Worm (Caenorhabditis elegans) whole organism, L2 larva: ENCODE data around the gene F16B12.7.

ENCODE experiments used
- C34F6.9 ChIP-seq: fragments of 150-350 bp; optimal IDR thresholded peaks from 2 replicates; lab custom pipeline; 2014; ENCODE audit warnings: missing biosample characterization, missing genetic modification characterization
- F13H6.1 ChIP-seq: sonication (generic microtip); optimal IDR thresholded peaks from 2 replicates; lab custom pipeline; 2016; ENCODE audit warnings: missing genetic modification characterization, missing compliant biosample characterization
- R02D3.7 ChIP-seq: fragments of 150-350 bp; optimal IDR thresholded peaks from 2 replicates; lab custom pipeline; 2014; ENCODE audit warnings: missing biosample characterization, missing genetic modification characterization
- Y55F3AM.14 ChIP-seq: fragments of 200-800 bp; sonication (Bioruptor generic); optimal IDR thresholded peaks from 2 replicates; lab custom pipeline; 2018; ENCODE audit warnings: mild to moderate bottlenecking, missing genetic modification characterization, missing compliant biosample characterization
- ZK546.5 ChIP-seq: sonication (generic microtip); optimal IDR thresholded peaks from 2 replicates; lab custom pipeline; 2017; ENCODE audit warnings: missing biosample characterization, missing genetic modification characterization
- alr-1 ChIP-seq: fragments of 150-350 bp; optimal IDR thresholded peaks from 2 replicates; lab custom pipeline; 2014; ENCODE audit warnings: missing biosample characterization, missing genetic modification characterization
- aly-2 ChIP-seq: fragments of 150-350 bp; optimal IDR thresholded peaks from 2 replicates; lab custom pipeline; 2014; ENCODE audit warnings: missing biosample characterization, missing genetic modification characterization
- ama-1 ChIP-seq: fragments of 150-350 bp; optimal IDR thresholded peaks from 2 replicates; lab custom pipeline; 2018; ENCODE audit warnings: inconsistent platforms
- blmp-1 ChIP-seq: sonication (generic microtip); optimal IDR thresholded peaks from 2 replicates; lab custom pipeline; 2017; ENCODE audit warnings: missing genetic modification characterization, mild to moderate bottlenecking, missing compliant biosample characterization, antibody characterized with exemption, moderate library complexity; ENCODE audit not compliant: insufficient read depth
- ceh-16 ChIP-seq: fragments of 150-350 bp; optimal IDR thresholded peaks from 2 replicates; lab custom pipeline; 2014; ENCODE audit warnings: missing biosample characterization, missing genetic modification characterization
- ceh-82 ChIP-seq: fragments of 150-350 bp; optimal IDR thresholded peaks from 2 replicates; lab custom pipeline; 2014; ENCODE audit warnings: missing biosample characterization, missing genetic modification characterization
- crh-2 ChIP-seq: sonication (generic microtip); optimal IDR thresholded peaks from 2 replicates; lab custom pipeline; 2017; ENCODE audit warnings: missing biosample characterization, missing genetic modification characterization
- dmd-4 ChIP-seq: sonication (generic microtip); optimal IDR thresholded peaks from 2 replicates; lab custom pipeline; 2017; ENCODE audit warnings: missing biosample characterization, missing genetic modification characterization
- egl-27 ChIP-seq: sonication (generic microtip); optimal IDR thresholded peaks from 3 replicates; lab custom pipeline; 2017; ENCODE audit warnings: missing biosample characterization, missing genetic modification reagents, missing genetic modification characterization
- elt-1 ChIP-seq: fragments of 150-350 bp; optimal IDR thresholded peaks from 2 replicates; lab custom pipeline; 2014; ENCODE audit warnings: missing biosample characterization, missing genetic modification characterization
- elt-3 ChIP-seq: sonication (generic microtip); optimal IDR thresholded peaks from 2 replicates; lab custom pipeline; 2017; ENCODE audit warnings: missing biosample characterization, missing genetic modification characterization
- fos-1 ChIP-seq: fragments of 150-350 bp; optimal IDR thresholded peaks from 2 replicates; lab custom pipeline; 2014; ENCODE audit warnings: missing biosample characterization, missing genetic modification characterization
- gmeb-1 ChIP-seq: fragments of 150-350 bp; optimal IDR thresholded peaks from 2 replicates; lab custom pipeline; 2014; ENCODE audit warnings: missing biosample characterization, missing genetic modification characterization
- lin-11 ChIP-seq: fragments of 150-350 bp; sonication (generic microtip); optimal IDR thresholded peaks from 2 replicates; lab custom pipeline; 2014; ENCODE audit warnings: missing biosample characterization, missing genetic modification characterization, inconsistent platforms, mixed read lengths
- lin-13 ChIP-seq: fragments of 150-350 bp; optimal IDR thresholded peaks from 2 replicates; lab custom pipeline; 2014; ENCODE audit warnings: missing biosample characterization, missing genetic modification reagents, missing genetic modification characterization
- lin-39 ChIP-seq: fragments of 150-350 bp; optimal IDR thresholded peaks from 2 replicates; lab custom pipeline; 2014; ENCODE audit warnings: missing biosample characterization, missing genetic modification reagents, missing genetic modification characterization
- lsy-2 ChIP-seq, 2 experiments: fragments of 150-350 bp in 1 of 2; sonication (generic microtip) in 1 of 2; optimal IDR thresholded peaks; 2 replicates each; lab custom pipeline; 2014 to 2017; ENCODE audit warnings: missing biosample characterization in 2 of 2, missing genetic modification characterization in 2 of 2
- mab-5 ChIP-seq: fragments of 150-350 bp; optimal IDR thresholded peaks from 2 replicates; lab custom pipeline; 2014; ENCODE audit warnings: missing biosample characterization, missing genetic modification characterization
- mbf-1 ChIP-seq: sonication (generic microtip); optimal IDR thresholded peaks from 2 replicates; lab custom pipeline; 2017; ENCODE audit warnings: missing biosample characterization, missing genetic modification characterization
- mdl-1 ChIP-seq, 2 experiments: fragments of 150-350 bp in 1 of 2; sonication (generic microtip) in 1 of 2; optimal IDR thresholded peaks; 2 replicates each; lab custom pipeline; 2017; ENCODE audit warnings: missing biosample characterization in 2 of 2, missing genetic modification characterization in 2 of 2
- nhr-10 ChIP-seq: sonication (generic microtip); optimal IDR thresholded peaks from 2 replicates; lab custom pipeline; 2017; ENCODE audit warnings: missing biosample characterization, missing genetic modification characterization
- nhr-11 ChIP-seq: fragments of 150-350 bp; optimal IDR thresholded peaks from 2 replicates; lab custom pipeline; 2014; ENCODE audit warnings: missing biosample characterization, missing genetic modification characterization
- nhr-12 ChIP-seq: fragments of 150-350 bp; optimal IDR thresholded peaks from 2 replicates; lab custom pipeline; 2014; ENCODE audit warnings: missing biosample characterization, missing genetic modification characterization
- nhr-129 ChIP-seq: fragments of 150-350 bp; optimal IDR thresholded peaks from 2 replicates; lab custom pipeline; 2014; ENCODE audit warnings: missing biosample characterization, missing genetic modification characterization
- nhr-21 ChIP-seq: fragments of 150-350 bp; optimal IDR thresholded peaks from 2 replicates; lab custom pipeline; 2014; ENCODE audit warnings: missing biosample characterization, missing genetic modification characterization
- nhr-23 ChIP-seq: fragments of 150-350 bp; optimal IDR thresholded peaks from 2 replicates; lab custom pipeline; 2014; ENCODE audit warnings: missing biosample characterization, missing genetic modification reagents, missing genetic modification characterization
- nhr-237 ChIP-seq: fragments of 150-350 bp; optimal IDR thresholded peaks from 2 replicates; lab custom pipeline; 2014; ENCODE audit warnings: missing biosample characterization, missing genetic modification characterization
- nhr-25 ChIP-seq: fragments of 150-350 bp; sonication (generic microtip); optimal IDR thresholded peaks from 3 replicates; lab custom pipeline; 2014; ENCODE audit warnings: missing biosample characterization, missing genetic modification characterization
- nhr-6 ChIP-seq: fragments of 150-350 bp; optimal IDR thresholded peaks from 2 replicates; lab custom pipeline; 2014; ENCODE audit warnings: missing biosample characterization, missing genetic modification characterization
- nhr-77 ChIP-seq: fragments of 150-350 bp; optimal IDR thresholded peaks from 2 replicates; lab custom pipeline; 2014; ENCODE audit warnings: missing biosample characterization, missing genetic modification characterization
- peb-1 ChIP-seq: fragments of 150-350 bp; optimal IDR thresholded peaks from 2 replicates; lab custom pipeline; 2014; ENCODE audit warnings: missing biosample characterization, missing genetic modification characterization
- sem-4 ChIP-seq: fragments of 150-350 bp; optimal IDR thresholded peaks from 2 replicates; lab custom pipeline; 2014; ENCODE audit warnings: missing biosample characterization, missing genetic modification reagents, missing genetic modification characterization
- skn-1 ChIP-seq: sonication (generic microtip); optimal IDR thresholded peaks from 2 replicates; lab custom pipeline; 2017; ENCODE audit warnings: missing biosample characterization, missing genetic modification characterization
- sma-3 ChIP-seq: sonication (generic microtip); optimal IDR thresholded peaks from 2 replicates; lab custom pipeline; 2016; ENCODE audit warnings: missing genetic modification reagents, missing genetic modification characterization, missing compliant biosample characterization
- sma-9 ChIP-seq, 2 experiments: fragments of 150-350 bp in 1 of 2; sonication (generic microtip) in 1 of 2; optimal IDR thresholded peaks; 2 replicates each; lab custom pipeline; 2014 to 2016; ENCODE audit warnings: missing genetic modification characterization in 2 of 2, mild to moderate bottlenecking in 1 of 2, missing biosample characterization in 1 of 2, missing compliant biosample characterization in 1 of 2, missing genetic modification reagents in 1 of 2, moderate library complexity in 1 of 2
- snpc-4 ChIP-seq: fragments of 150-350 bp; optimal IDR thresholded peaks from 2 replicates; lab custom pipeline; 2014; ENCODE audit warnings: missing biosample characterization, missing genetic modification characterization
- unc-39 ChIP-seq: fragments of 150-350 bp; optimal IDR thresholded peaks from 2 replicates; lab custom pipeline; 2014; ENCODE audit warnings: missing biosample characterization, missing genetic modification characterization
- unc-55 ChIP-seq: fragments of 150-350 bp; sonication (generic microtip); optimal IDR thresholded peaks from 3 replicates; lab custom pipeline; 2014; ENCODE audit warnings: missing biosample characterization, missing genetic modification reagents, missing genetic modification characterization
- unc-62 ChIP-seq: fragments of 150-350 bp; optimal IDR thresholded peaks from 2 replicates; lab custom pipeline; 2014; ENCODE audit warnings: missing biosample characterization, missing genetic modification reagents, missing genetic modification characterization
- zag-1 ChIP-seq: fragments of 150-350 bp; optimal IDR thresholded peaks from 2 replicates; lab custom pipeline; 2014; ENCODE audit warnings: missing biosample characterization, missing genetic modification characterization
- ztf-1 ChIP-seq: fragments of 200-800 bp; sonication (Bioruptor generic); conservative IDR thresholded peaks from 2 replicates; pipeline ENCODE4 v1.3.6; 2022; ENCODE audit warnings: missing genetic modification characterization, missing compliant biosample characterization
- ztf-11 ChIP-seq: sonication (generic microtip); optimal IDR thresholded peaks from 2 replicates; lab custom pipeline; 2017; ENCODE audit warnings: missing biosample characterization, missing genetic modification characterization
- ztf-4 ChIP-seq: fragments of 150-350 bp; optimal IDR thresholded peaks from 2 replicates; lab custom pipeline; 2014; ENCODE audit warnings: missing biosample characterization, missing genetic modification characterization

Gene F16B12.7

ce11 chrX:14108245-14108644 is at the start of gene F16B12.7:
F16B12.7 (plus strand) TSS chrX:14108545.
- TF ChIP-seq lin-11 (tag; lab: Kevin White, UChicago): no peak
- TF ChIP-seq aly-2: no peak
- no peak for TF ChIP-seq ceh-16 (tag; lab: Kevin White, UChicago)
- no peak for TF ChIP-seq nhr-12 (tag; lab: Kevin White, UChicago)
- no peak for TF ChIP-seq ZK546.5
- TF ChIP-seq peb-1 (tag; lab: Kevin White, UChicago): no peak

- TF ChIP-seq lin-11 (tag; lab: Kevin White, UChicago): no peak
- TF ChIP-seq snpc-4 (tag; lab: Kevin White, UChicago): peak; percentile 4
Measured at ce11 chrX:14062771-14063170, 45.6 kb upstream of the F16B12.7 start.

DNA sequence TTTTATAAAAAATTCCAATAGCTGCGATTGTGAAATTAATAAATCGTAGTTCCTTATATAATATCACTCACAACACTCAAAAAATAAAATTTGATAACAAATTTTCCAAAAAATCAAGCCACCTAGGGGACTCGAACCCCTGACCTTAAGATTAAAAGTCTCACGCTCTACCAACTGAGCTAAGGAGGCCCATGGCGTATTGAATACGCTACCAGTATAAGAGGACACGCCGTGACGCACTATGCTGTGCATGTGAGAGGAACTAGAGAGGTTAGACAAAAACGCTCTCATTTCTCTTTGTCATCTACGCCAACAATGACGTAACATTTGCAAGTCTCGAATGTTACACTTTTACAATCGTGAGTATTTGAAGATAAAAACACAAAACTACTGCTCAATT is 44.5 kb upstream of the F16B12.7 start:
- TF ChIP-seq ceh-82 (tag; lab: Kevin White, UChicago) (no peak), blmp-1 (tag; lab: Kevin White, UChicago) (peak; percentile 5), mab-5 (tag; lab: Kevin White, UChicago) (peak; percentile 78), dmd-4 (tag; lab: Kevin White, UChicago) (no peak), lin-11 (tag; lab: Kevin White, UChicago) (peak; percentile 64), skn-1 (tag; lab: Kevin White, UChicago) (peak; percentile 45), fos-1 (tag; lab: Kevin White, UChicago) (peak; percentile 91), unc-39 (tag; lab: Kevin White, UChicago) (no peak), C34F6.9 (tag; lab: Kevin White, UChicago) (peak; percentile 84), elt-3 (tag; lab: Kevin White, UChicago) (no peak), gmeb-1 (peak; percentile 70), aly-2 (no peak), zag-1 (peak; percentile 81), ztf-1 (no peak), sma-3 (peak; percentile 79), mdl-1 (tag; optimal IDR thresholded peaks at IDR 0.05; lab: Kevin White, UChicago) (peak; percentile 25 to 77), ama-1 (lab: Kevin White, UChicago) (peak; percentile 76), nhr-23 (no peak), crh-2 (peak; percentile 90), nhr-6 (peak; percentile 83), Y55F3AM.14 (GFP tag; lab: Kevin White, UChicago) (peak; percentile 81), alr-1 (no peak), egl-27 (tag; lab: Kevin White, UChicago) (peak; percentile 83), nhr-11 (tag; lab: Kevin White, UChicago) (peak; percentile 57), nhr-25 (peak; percentile 78), lin-13 (peak; percentile 86), lin-39 (tag; lab: Kevin White, UChicago) (no peak), ZK546.5 (no peak), nhr-12 (tag; lab: Kevin White, UChicago) (no peak), sma-9 (GFP tag; optimal IDR thresholded peaks at IDR 0.05; lab: Kevin White, UChicago) (peak; percentile 94), sma-9 (tag; optimal IDR thresholded peaks at IDR 0.05; lab: Kevin White, UChicago) (no peak), sem-4 (tag; lab: Kevin White, UChicago) (peak; percentile 79), nhr-129 (tag; lab: Kevin White, UChicago) (peak; percentile 99), ceh-16 (tag; lab: Kevin White, UChicago) (no peak), nhr-21 (tag; lab: Kevin White, UChicago) (peak; percentile 83), snpc-4 (tag; lab: Kevin White, UChicago) (peak; percentile 80), ztf-4 (peak; percentile 93), unc-55 (GFP tag; lab: Kevin White, UChicago) (peak; percentile 95), F13H6.1 (tag; lab: Kevin White, UChicago) (peak; percentile 91), unc-62 (peak; percentile 7), R02D3.7 (tag; lab: Kevin White, UChicago) (peak; percentile 0), lsy-2 (tag; optimal IDR thresholded peaks at IDR 0.05; lab: Kevin White, UChicago) (peak; percentile 79 to 86), nhr-10 (tag; lab: Kevin White, UChicago) (peak; percentile 8), nhr-237 (tag; lab: Kevin White, UChicago) (peak; percentile 36), nhr-77 (tag; lab: Kevin White, UChicago) (peak; percentile 34), ztf-11 (tag; lab: Kevin White, UChicago) (no peak), elt-1 (no peak), peb-1 (tag; lab: Kevin White, UChicago) (no peak), mbf-1 (tag; lab: Kevin White, UChicago) (no peak)
